Fruit fly (Drosophila melanogaster): Measurements from ENCODE around the gene spri.
A peak's percentile ranks its signal among the peaks of the same experiment; 100 is the strongest.
"Not testable (repeated sequence)": the region's sequence is repeated elsewhere in the genome, so short reads cannot be mapped to it uniquely, and the experiment has no call there.

Gene spri

DNA sequence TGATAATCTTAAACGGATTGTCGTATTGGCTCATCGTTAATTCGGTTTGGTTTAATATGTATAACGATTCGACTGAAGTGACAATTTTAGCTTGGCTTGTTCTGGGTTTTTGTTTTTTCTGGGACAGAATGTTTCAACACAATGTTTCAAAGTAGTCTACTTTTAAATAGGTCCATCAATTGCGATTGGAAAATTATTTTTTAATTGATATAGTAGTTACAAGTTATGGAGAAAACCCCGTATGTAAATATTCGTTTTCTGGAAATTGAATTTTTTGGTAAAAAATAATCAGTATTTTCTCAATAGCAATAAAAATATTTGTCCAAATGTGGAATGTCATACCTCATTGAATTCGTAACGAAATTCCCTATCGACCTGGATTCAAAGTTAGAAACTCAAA lies 37.9 kb upstream of the spri start, which contains the start of gene Rab9Db:
Rab9Db (minus strand) TSS at position 101 of the 400 bp plus-strand sequence.
- TF ChIP-seq Tbp, CG15073, Max (GFP tag; optimal IDR thresholded peaks at IDR 0.05): not testable (repeated sequence)

DNA sequence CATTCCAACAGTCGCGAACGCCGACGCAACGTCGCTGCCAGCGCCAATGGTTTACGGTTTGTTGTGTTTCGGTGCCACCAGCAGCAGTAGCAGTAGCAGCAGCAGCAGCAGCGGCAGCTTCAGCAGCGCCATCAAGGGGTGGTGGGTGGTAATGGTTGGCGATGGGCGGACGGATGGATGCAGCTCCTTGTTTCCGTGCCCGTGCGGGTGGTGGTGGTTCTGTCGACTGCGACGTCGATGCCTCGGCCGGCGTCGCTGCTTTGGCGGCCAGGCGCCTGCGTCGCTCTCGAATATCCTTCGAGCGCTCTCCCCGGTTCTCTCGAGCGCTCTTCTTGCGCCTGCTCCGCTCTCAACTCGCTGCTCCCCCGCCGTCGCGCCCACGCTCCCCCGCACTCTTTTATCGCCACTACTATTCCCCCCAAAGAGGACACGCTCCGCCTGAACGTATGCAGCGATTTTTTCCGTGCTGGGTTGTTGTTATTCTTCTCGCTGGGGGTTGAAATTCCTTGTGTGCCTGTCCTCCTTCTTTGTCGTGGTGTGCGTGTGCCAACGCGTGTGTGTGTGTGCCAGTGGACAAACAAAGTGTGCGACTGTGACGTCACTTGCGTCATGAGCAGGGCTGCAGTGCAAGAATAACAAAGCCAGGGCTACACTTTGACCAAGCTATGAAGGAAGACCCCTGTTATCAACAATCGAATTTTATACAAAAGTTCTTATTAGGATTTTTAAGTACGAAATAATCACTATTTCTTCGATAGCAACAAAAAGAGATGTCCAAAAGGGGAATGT lies 36.2 kb upstream of the spri start:
- TF ChIP-seq CG7928 (GFP tag; optimal IDR thresholded peaks at IDR 0.05) = peak; percentile 82
- peak; percentile 53 for TF ChIP-seq Med (GFP tag)
- TF ChIP-seq row (GFP tag; IDR thresholded peaks at IDR 0.05) = peak; percentile 39; the same call in 1 of the 3 replicates
- TF ChIP-seq tx (GFP tag; optimal IDR thresholded peaks at IDR 0.05) = no peak
- TF ChIP-seq NFAT (GFP tag; IDR thresholded peaks at IDR 0.05) = peak; percentile 17; the same call in 1 of the 2 replicates
- TF ChIP-seq CG3407 (GFP tag; optimal IDR thresholded peaks at IDR 0.05) = no peak
- TF ChIP-seq lilli (GFP tag; optimal IDR thresholded peaks at IDR 0.05) = no peak
- TF ChIP-seq sna (GFP tag; IDR thresholded peaks at IDR 0.05; ENCODE audit: partially characterized antibody) = no peak
- peak; percentile 31 for TF ChIP-seq B-H2 (GFP tag; optimal IDR thresholded peaks at IDR 0.05)
- peak; percentile 9 for TF ChIP-seq nerfin-1 (tag; optimal IDR thresholded peaks at IDR 0.05)
- TF ChIP-seq CG3838 (GFP tag; optimal IDR thresholded peaks at IDR 0.05) = peak; percentile 94
- no peak for TF ChIP-seq GATAe (GFP tag; conservative IDR thresholded peaks at IDR 0.05)
- peak; percentile 60 for TF ChIP-seq CG13894 (tag; optimal IDR thresholded peaks at IDR 0.05)
- TF ChIP-seq seq (GFP tag; IDR thresholded peaks at IDR 0.05) = 0 out of 2 replicates have a peak, but pooled peaks have one; percentile 27
- TF ChIP-seq CG8924 (tag; optimal IDR thresholded peaks at IDR 0.05) = no peak
- peak; percentile 44 for TF ChIP-seq wek (GFP tag; optimal IDR thresholded peaks at IDR 0.05)
- TF ChIP-seq Hey (tag; optimal IDR thresholded peaks at IDR 0.05) = peak; percentile 57
- peak; percentile 13 for TF ChIP-seq stwl (tag; optimal IDR thresholded peaks at IDR 0.05)
- peak; percentile 88 for TF ChIP-seq crol (GFP tag; IDR thresholded peaks at IDR 0.05)
- TF ChIP-seq jing (GFP tag; optimal IDR thresholded peaks at IDR 0.05) = no peak
- no peak for TF ChIP-seq CG8290 (GFP tag; optimal IDR thresholded peaks at IDR 0.05)
- peak in 1 of 2 experiments; percentile 53 for TF ChIP-seq CG8290 (tag; optimal IDR thresholded peaks at IDR 0.05)
- TF ChIP-seq Ets65A (GFP tag) = peak; percentile 77
- 0 out of 4 replicates have a peak, but pooled peaks have one; percentile 48 for TF ChIP-seq chinmo (GFP tag; IDR thresholded peaks at IDR 0.05; ENCODE audit: partially characterized antibody)
- TF ChIP-seq CG11723 (GFP tag; optimal IDR thresholded peaks at IDR 0.05) = no peak
- peak; percentile 38; the same call in 1 of the 2 replicates for TF ChIP-seq CG6689 (GFP tag; IDR thresholded peaks at IDR 0.05)
- peak; percentile 8 for TF ChIP-seq CG15514 (GFP tag; optimal IDR thresholded peaks at IDR 0.05)
- TF ChIP-seq fd96Cb (tag; optimal IDR thresholded peaks at IDR 0.05) = no peak
- no peak for TF ChIP-seq CG8388 (GFP tag; optimal IDR thresholded peaks at IDR 0.05)
- TF ChIP-seq cg (GFP tag; optimal IDR thresholded peaks at IDR 0.05) = peak; percentile 55
- TF ChIP-seq tup (GFP tag; optimal IDR thresholded peaks at IDR 0.05) = no peak
- peak; percentile 61 for TF ChIP-seq CG12155 (GFP tag; optimal IDR thresholded peaks at IDR 0.05)
- no peak for TF ChIP-seq kni (GFP tag; optimal IDR thresholded peaks at IDR 0.05)
- peak; percentile 18 for TF ChIP-seq pzg (GFP tag; optimal IDR thresholded peaks at IDR 0.05)
- peak; percentile 95 for TF ChIP-seq ewg (GFP tag; optimal IDR thresholded peaks at IDR 0.05)
- TF ChIP-seq Jarid2 (GFP tag; optimal IDR thresholded peaks at IDR 0.05) = no peak
- 0 out of 2 replicates have a peak, but pooled peaks have one; percentile 14 for TF ChIP-seq unc-4 (GFP tag; IDR thresholded peaks at IDR 0.05; ENCODE audit: partially characterized antibody)
- TF ChIP-seq Adf1 (GFP tag; IDR thresholded peaks at IDR 0.05) = peak; percentile 95
- TF ChIP-seq Trl (optimal IDR thresholded peaks at IDR 0.05) = peak; percentile 23 to 54
- no peak for TF ChIP-seq Trl (GFP tag; optimal IDR thresholded peaks at IDR 0.05)
- TF ChIP-seq HLH4C (GFP tag; IDR thresholded peaks at IDR 0.05; ENCODE audit: partially characterized antibody) = no peak

All from whole organism, embryonic.